Fruit fly (Drosophila melanogaster): ENCODE results near the gene CG11313.

CG11313 gene

dm6 chr3R:30718442-30718841 is 12.5 kb downstream of the CG11313 start (continued):
- TF ChIP-seq CG8478 (optimal IDR thresholded peaks at IDR 0.05) (no peak), zfh2 (GFP tag; optimal IDR thresholded peaks at IDR 0.05) (no peak), Hmr (GFP tag; optimal IDR thresholded peaks at IDR 0.05) (no peak), nom (GFP tag; optimal IDR thresholded peaks at IDR 0.05) (no peak), Med (GFP tag) (peak; percentile 75), CG13894 (tag; optimal IDR thresholded peaks at IDR 0.05) (no peak), Atf3 (GFP tag; optimal IDR thresholded peaks at IDR 0.05) (no peak), tna (GFP tag; IDR thresholded peaks at IDR 0.05; ENCODE audit: partially characterized antibody) (no peak), CG8944 (GFP tag; optimal IDR thresholded peaks at IDR 0.05) (no peak), CG9876 (GFP tag; optimal IDR thresholded peaks at IDR 0.05) (no peak), pho (GFP tag; optimal IDR thresholded peaks at IDR 0.05) (no peak), repo (GFP tag; optimal IDR thresholded peaks at IDR 0.05) (no peak), Opbp (GFP tag; IDR thresholded peaks at IDR 0.05; ENCODE audit: partially characterized antibody) (no peak), dm (GFP tag; optimal IDR thresholded peaks at IDR 0.05) (no peak), Bteb2 (GFP tag; optimal IDR thresholded peaks at IDR 0.05) (no peak), croc (GFP tag; conservative IDR thresholded peaks at IDR 0.05) (no peak), gfzf (GFP tag; optimal IDR thresholded peaks at IDR 0.05) (no peak), D19A (tag; optimal IDR thresholded peaks at IDR 0.05) (peak; percentile 32), Dad (GFP tag; optimal IDR thresholded peaks at IDR 0.05) (no peak), CG17802 (tag; optimal IDR thresholded peaks at IDR 0.05) (no peak), HLH3B (GFP tag; IDR thresholded peaks at IDR 0.05) (peak; percentile 30; the same call in 1 of the 2 replicates), CG11696 (GFP tag; IDR thresholded peaks at IDR 0.05) (no peak), run (tag; optimal IDR thresholded peaks at IDR 0.05) (no peak), CG11504 (tag; optimal IDR thresholded peaks at IDR 0.05) (peak; percentile 51), Kr (GFP tag; optimal IDR thresholded peaks at IDR 0.05) (no peak), chif (GFP tag; optimal IDR thresholded peaks at IDR 0.05) (peak in 1 of 2 experiments; percentile 21), CG1792 (GFP tag; optimal IDR thresholded peaks at IDR 0.05) (no peak), stc (GFP tag; IDR thresholded peaks at IDR 0.05) (no peak), zen (tag; optimal IDR thresholded peaks at IDR 0.05) (no peak), CG7839 (tag; optimal IDR thresholded peaks at IDR 0.05) (peak; percentile 30), Drgx (GFP tag; IDR thresholded peaks at IDR 0.05) (no peak), CG16779 (GFP tag; IDR thresholded peaks at IDR 0.05) (no peak), dmrt99B (tag; optimal IDR thresholded peaks at IDR 0.05) (peak; percentile 48), CG32532 (GFP tag; IDR thresholded peaks at IDR 0.05) (no peak), sima (GFP tag; optimal IDR thresholded peaks at IDR 0.05) (no peak), lola (GFP tag; optimal IDR thresholded peaks at IDR 0.05) (no peak), CG6654 (GFP tag; optimal IDR thresholded peaks at IDR 0.05) (no peak), Meics (GFP tag; optimal IDR thresholded peaks at IDR 0.05) (no peak), HmgD (GFP tag; optimal IDR thresholded peaks at IDR 0.05) (no peak), sob (GFP tag; IDR thresholded peaks at IDR 0.05) (peak; percentile 48; the same call in 1 of the 2 replicates), CG6791 (GFP tag; IDR thresholded peaks at IDR 0.05; ENCODE audit: partially characterized antibody) (no peak), CG10565 (GFP tag; optimal IDR thresholded peaks at IDR 0.05) (no peak), tgo (GFP tag; IDR thresholded peaks at IDR 0.05) (peak; percentile 37; the same call in 1 of the 3 replicates), sr (GFP tag; IDR thresholded peaks at IDR 0.05) (no peak), danr (GFP tag; IDR thresholded peaks at IDR 0.05) (0 out of 2 replicates have a peak, but pooled peaks have one; percentile 15), CG13424 (tag; optimal IDR thresholded peaks at IDR 0.05) (peak; percentile 8), caup (GFP tag; optimal IDR thresholded peaks at IDR 0.05; ENCODE audit: severe bottlenecking) (no peak), Bgb (GFP tag; IDR thresholded peaks at IDR 0.05; ENCODE audit: partially characterized antibody) (no peak), br (optimal IDR thresholded peaks at IDR 0.05) (no peak), CG5953 (GFP tag; IDR thresholded peaks at IDR 0.05) (0 out of 2 replicates have a peak, but pooled peaks have one; percentile 18), CG15011 (GFP tag; optimal IDR thresholded peaks at IDR 0.05) (no peak)

Data from whole organism, embryonic.